Worm (Caenorhabditis elegans): ENCODE measurements around the gene sdz-12.

sdz-12 gene

ce11 chrII:3711047-3711446, 20.6 kb downstream of the sdz-12 start, which contains the start of gene fbxc-53:
TSS of gene fbxc-53 (plus strand) at chrII:3711291.
- TF ChIP-seq ref-2 (tag; optimal IDR thresholded peaks at IDR 0.05) (no peak), eyg-1 (tag; optimal IDR thresholded peaks at IDR 0.05) (no peak), pqm-1 (tag; optimal IDR thresholded peaks at IDR 0.05) (no peak), ceh-22 (tag; optimal IDR thresholded peaks at IDR 0.05) (no peak), ceh-34 (tag; optimal IDR thresholded peaks at IDR 0.05) (no peak), sox-4 (tag; optimal IDR thresholded peaks at IDR 0.05) (no peak), hlh-6 (tag; optimal IDR thresholded peaks at IDR 0.05) (no peak), ets-4 (tag; optimal IDR thresholded peaks at IDR 0.05) (no peak), mec-3 (tag; optimal IDR thresholded peaks at IDR 0.05; ENCODE audit: borderline replicate concordance) (no peak), ceh-2 (tag; optimal IDR thresholded peaks at IDR 0.05) (no peak), fkh-10 (GFP tag; optimal IDR thresholded peaks at IDR 0.05) (no peak), tbx-2 (tag; optimal IDR thresholded peaks at IDR 0.05) (no peak), gmeb-2 (tag; optimal IDR thresholded peaks at IDR 0.05) (no peak), C38D4.7 (GFP tag; optimal IDR thresholded peaks at IDR 0.05) (no peak)

ce11 chrII:3709255-3709654, 22.4 kb downstream of the sdz-12 start, which contains the start of gene srx-110:
TSS of gene srx-110 (plus strand) at chrII:3709555.
- TF ChIP-seq sox-2 (GFP tag; IDR thresholded peaks at IDR 0.05) = no peak
- no peak for TF ChIP-seq ceh-2 (tag; optimal IDR thresholded peaks at IDR 0.05)
- no peak for TF ChIP-seq ztf-16 (tag; optimal IDR thresholded peaks at IDR 0.05)
- no peak for TF ChIP-seq ama-1 (optimal IDR thresholded peaks at IDR 0.05)
- no peak for TF ChIP-seq K02D7.2 (tag; optimal IDR thresholded peaks at IDR 0.05)

ce11 chrII:3705320-3705719, 26.3 kb downstream of the sdz-12 start, which contains the start of gene srx-108:
TSS of gene srx-108 (plus strand) at chrII:3705620.
- no peak for TF ChIP-seq ceh-48 (tag; optimal IDR thresholded peaks at IDR 0.05)
- no peak for TF ChIP-seq T23F11.4 (GFP tag; optimal IDR thresholded peaks at IDR 0.05)
- no peak for TF ChIP-seq ets-4 (tag; optimal IDR thresholded peaks at IDR 0.05)
- no peak for TF ChIP-seq ceh-22 (tag; optimal IDR thresholded peaks at IDR 0.05)
- no peak for TF ChIP-seq hlh-30 (tag; optimal IDR thresholded peaks at IDR 0.05; ENCODE audit: insufficient read depth)

- no peak for TF ChIP-seq ceh-30 (tag; optimal IDR thresholded peaks at IDR 0.05)
- TF ChIP-seq hlh-8 (tag; optimal IDR thresholded peaks at IDR 0.05) = no peak
- TF ChIP-seq che-1 (tag; optimal IDR thresholded peaks at IDR 0.05) = no peak
- TF ChIP-seq madf-2 (tag; optimal IDR thresholded peaks at IDR 0.05) = no peak
- no peak for TF ChIP-seq npax-4 (tag; optimal IDR thresholded peaks at IDR 0.05)
- TF ChIP-seq hlh-6 (tag; optimal IDR thresholded peaks at IDR 0.05) = no peak
- TF ChIP-seq unc-55 (GFP tag; optimal IDR thresholded peaks at IDR 0.05) = no peak
- no peak for TF ChIP-seq ttx-3 (tag; optimal IDR thresholded peaks at IDR 0.05)
- TF ChIP-seq ceh-2 (tag; optimal IDR thresholded peaks at IDR 0.05) = no peak
- TF ChIP-seq lim-6 (tag; optimal IDR thresholded peaks at IDR 0.05) = no peak
- no peak for TF ChIP-seq sdc-2 (tag; optimal IDR thresholded peaks at IDR 0.05)
- TF ChIP-seq gmeb-2 (tag; optimal IDR thresholded peaks at IDR 0.05) = no peak
- no peak for TF ChIP-seq elt-2 (tag; optimal IDR thresholded peaks at IDR 0.05)
- TF ChIP-seq ref-2 (tag; optimal IDR thresholded peaks at IDR 0.05) = no peak
- no peak for TF ChIP-seq pax-1 (tag; optimal IDR thresholded peaks at IDR 0.05)
- TF ChIP-seq mec-3 (tag; optimal IDR thresholded peaks at IDR 0.05; ENCODE audit: borderline replicate concordance) = no peak
- no peak for TF ChIP-seq hlh-15 (tag; optimal IDR thresholded peaks at IDR 0.05)
- TF ChIP-seq C08G9.2 (tag; optimal IDR thresholded peaks at IDR 0.05) = no peak
These were observed 30.3 kb downstream of the sdz-12 start, which contains the start of gene srx-105 for ce11 chrII:3701305-3701704. TSS of gene srx-105 (minus strand) at chrII:3701405.

ce11 chrII:3699591-3699990, 32.0 kb downstream of the sdz-12 start, which contains the start of gene srx-104:
TSS of gene srx-104 (minus strand) at chrII:3699691.
- TF ChIP-seq fkh-10 (GFP tag; optimal IDR thresholded peaks at IDR 0.05) (no peak), npax-4 (tag; optimal IDR thresholded peaks at IDR 0.05) (no peak), sdc-2 (tag; optimal IDR thresholded peaks at IDR 0.05) (no peak), ceh-22 (tag; optimal IDR thresholded peaks at IDR 0.05) (no peak), pqm-1 (tag; optimal IDR thresholded peaks at IDR 0.05) (no peak), unc-3 (GFP tag; conservative IDR thresholded peaks at IDR 0.05) (no peak), unc-3 (tag; optimal IDR thresholded peaks at IDR 0.05) (no peak), sox-4 (tag; optimal IDR thresholded peaks at IDR 0.05) (no peak), ceh-48 (tag; optimal IDR thresholded peaks at IDR 0.05) (no peak), gmeb-2 (tag; optimal IDR thresholded peaks at IDR 0.05) (no peak)

All from whole organism, late embryonic.